Worm (Caenorhabditis elegans) whole organism, L1 larva: ENCODE results near the gene R09H10.1.

ENCODE experiments used
- egl-27 ChIP-seq, 2 experiments: fragments of 150-350 bp in 1 of 2; sonication (generic microtip); optimal IDR thresholded peaks; 3 replicates each; lab custom pipeline; 2017 to 2018; ENCODE audit warnings: missing biosample characterization in 2 of 2, missing genetic modification characterization in 2 of 2, missing genetic modification reagents in 2 of 2
- lsy-2 ChIP-seq, 2 experiments: fragments of 150-350 bp; optimal IDR thresholded peaks; 2 replicates each; lab custom pipeline; 2014; ENCODE audit warnings: missing biosample characterization in 2 of 2, missing genetic modification characterization in 2 of 2
- nhr-19 ChIP-seq: fragments of 200-800 bp; sonication (Bioruptor generic); conservative IDR thresholded peaks from 2 replicates; pipeline ENCODE4 v1.3.6; 2022; ENCODE audit warnings: missing genetic modification characterization, missing compliant biosample characterization
- nhr-28 ChIP-seq: fragments of 150-350 bp; optimal IDR thresholded peaks from 2 replicates; lab custom pipeline; 2014; ENCODE audit warnings: missing biosample characterization, missing genetic modification characterization
- pqm-1 ChIP-seq: sonication (generic microtip); optimal IDR thresholded peaks from 3 replicates; lab custom pipeline; 2017; ENCODE audit warnings: missing biosample characterization, missing genetic modification characterization
- sox-4 ChIP-seq: sonication (generic microtip); optimal IDR thresholded peaks from 2 replicates; lab custom pipeline; 2016; ENCODE audit warnings: missing genetic modification characterization, missing compliant biosample characterization

ce11 chrIV:10576624-10577023 is 23.5 kb upstream of the R09H10.1 start:
- no peak for TF ChIP-seq lsy-2 (tag; optimal IDR thresholded peaks at IDR 0.05; lab: Kevin White, UChicago)
- no peak for TF ChIP-seq egl-27 (tag; optimal IDR thresholded peaks at IDR 0.05; lab: Kevin White, UChicago)
- TF ChIP-seq nhr-19 (GFP tag; lab: Robert Waterston, UW), result no peak
- TF ChIP-seq pqm-1 (tag; lab: Kevin White, UChicago), result no peak
- TF ChIP-seq nhr-28 (tag; lab: Kevin White, UChicago), result no peak
- TF ChIP-seq sox-4 (tag; lab: Kevin White, UChicago), result no peak
